Worm (Caenorhabditis elegans): ENCODE measurements around the gene M02D8.2.

The M02D8.2 gene

ce11 chrX:8786687-8787086 lies 47.2 kb downstream of the M02D8.2 start:
- TF ChIP-seq nfya-1 (tag; optimal IDR thresholded peaks at IDR 0.05; ENCODE audit: insufficient read depth): peak; percentile 3
- TF ChIP-seq pha-4 (tag; optimal IDR thresholded peaks at IDR 0.05): no peak
- peak; percentile 13 for TF ChIP-seq egl-5 (tag; optimal IDR thresholded peaks at IDR 0.05)

DNA sequence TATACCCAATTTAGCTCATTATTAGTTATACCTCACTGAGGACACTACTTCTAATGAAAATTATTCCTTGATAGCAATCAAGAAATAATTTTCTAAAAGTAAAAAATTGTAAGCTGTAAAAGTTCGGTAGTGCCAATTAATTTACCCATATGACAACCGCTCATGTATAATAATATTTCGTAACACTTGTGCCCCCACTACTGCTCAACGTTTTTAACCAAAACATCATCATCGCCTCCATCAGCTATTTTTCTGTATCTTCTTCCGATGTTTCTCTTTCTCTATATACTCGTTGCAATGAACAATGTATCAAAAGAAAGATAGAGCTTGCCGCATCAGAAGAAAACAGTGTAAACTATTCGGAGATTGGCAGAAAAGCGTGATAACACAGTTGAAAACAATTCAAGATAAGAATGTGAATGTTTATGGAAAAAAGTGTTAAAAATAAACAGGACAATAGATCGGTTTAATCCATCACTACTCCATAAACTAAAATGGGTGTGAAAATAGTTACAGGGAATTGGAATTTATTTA lies 48.3 kb downstream of the M02D8.2 start:
- TF ChIP-seq elt-2 (tag; optimal IDR thresholded peaks at IDR 0.05) (peak; percentile 14), lsy-12 (tag; optimal IDR thresholded peaks at IDR 0.05) (no peak), nhr-25 (tag; optimal IDR thresholded peaks at IDR 0.05) (no peak), nfya-1 (tag; optimal IDR thresholded peaks at IDR 0.05; ENCODE audit: insufficient read depth) (peak; percentile 22), ceh-82 (tag; optimal IDR thresholded peaks at IDR 0.05) (no peak)

DNA sequence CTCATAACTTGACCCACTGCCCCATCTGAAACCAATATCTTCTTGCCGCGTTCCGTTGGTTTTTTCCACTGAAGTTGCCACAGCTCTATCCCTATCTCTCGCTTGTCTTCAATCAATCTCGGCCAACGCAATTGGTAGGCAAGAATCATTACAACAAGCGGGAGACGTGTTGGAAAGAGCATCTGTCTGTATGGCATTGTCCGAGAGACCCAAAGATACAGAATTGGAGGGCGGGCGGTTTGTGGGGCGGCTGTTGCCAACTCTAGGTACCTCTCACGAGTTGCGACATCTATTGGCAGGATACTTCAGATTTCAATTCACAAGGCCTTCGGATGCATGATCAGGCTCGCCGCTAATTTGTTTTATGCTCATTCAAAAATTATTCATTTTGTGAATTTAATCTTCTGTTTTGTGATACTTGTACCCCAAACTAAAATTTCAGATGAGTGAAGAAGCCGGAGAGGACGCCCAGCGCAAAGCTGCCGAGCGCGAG lies 49.6 kb downstream of the M02D8.2 start, which contains the start of gene unc-27:
Gene unc-27, plus strand, starts transcription at position 443 of the 493 bp plus-strand sequence.
- TF ChIP-seq lin-39 (tag; optimal IDR thresholded peaks at IDR 0.05): no peak
- no peak for TF ChIP-seq R02D3.7 (tag; optimal IDR thresholded peaks at IDR 0.05)
- no peak for TF ChIP-seq mml-1 (tag; optimal IDR thresholded peaks at IDR 0.05)
- TF ChIP-seq nfya-1 (tag; optimal IDR thresholded peaks at IDR 0.05; ENCODE audit: insufficient read depth): peak; percentile 35
- TF ChIP-seq elt-1 (tag; optimal IDR thresholded peaks at IDR 0.05): no peak
- TF ChIP-seq egl-5 (tag; optimal IDR thresholded peaks at IDR 0.05): peak; percentile 16
